Worm (Caenorhabditis elegans) whole organism, L3 larva: ENCODE measurements around the gene B0554.2.

Source experiments
- R02D3.7 ChIP-seq: fragments of 150-350 bp; optimal IDR thresholded peaks from 2 replicates; lab custom pipeline; 2014; ENCODE audit warnings: missing biosample characterization, missing genetic modification characterization
- lin-15B ChIP-seq: fragments of 150-350 bp; optimal IDR thresholded peaks from 2 replicates; lab custom pipeline; 2014; ENCODE audit warnings: missing biosample characterization, missing genetic modification characterization
- nhr-11 ChIP-seq: fragments of 150-350 bp; optimal IDR thresholded peaks from 2 replicates; lab custom pipeline; 2014; ENCODE audit warnings: missing biosample characterization, missing genetic modification characterization
- pqm-1 ChIP-seq: fragments of 150-350 bp; optimal IDR thresholded peaks from 2 replicates; lab custom pipeline; 2017; ENCODE audit warnings: missing biosample characterization, missing genetic modification characterization, inconsistent platforms
- skn-1 ChIP-seq: fragments of 150-350 bp; optimal IDR thresholded peaks from 2 replicates; lab custom pipeline; 2014; ENCODE audit warnings: missing biosample characterization, missing genetic modification characterization
- unc-39 ChIP-seq: sonication (generic microtip); optimal IDR thresholded peaks from 4 replicates; lab custom pipeline; 2017; ENCODE audit warnings: missing biosample characterization, missing genetic modification characterization
- ztf-11 ChIP-seq: fragments of 150-350 bp; optimal IDR thresholded peaks from 2 replicates; lab custom pipeline; 2014; ENCODE audit warnings: missing biosample characterization, missing genetic modification characterization
- ztf-4 ChIP-seq: fragments of 150-350 bp; optimal IDR thresholded peaks from 2 replicates; lab custom pipeline; 2014; ENCODE audit warnings: missing biosample characterization, missing genetic modification characterization

ce11 chrV:446988-447387, 13.0 kb downstream of the B0554.2 start:
- no peak for TF ChIP-seq ztf-11 (tag; lab: Kevin White, UChicago)
- no peak for TF ChIP-seq pqm-1 (tag; lab: Kevin White, UChicago)
- TF ChIP-seq lin-15B (tag; lab: Kevin White, UChicago) = no peak
- no peak for TF ChIP-seq skn-1 (tag; lab: Kevin White, UChicago)
- no peak for TF ChIP-seq ztf-4
- TF ChIP-seq R02D3.7 = no peak
- no peak for TF ChIP-seq nhr-11 (tag; lab: Kevin White, UChicago)
- TF ChIP-seq unc-39 (tag; lab: Kevin White, UChicago) = no peak
